Worm (Caenorhabditis elegans) whole organism, late embryonic: ENCODE measurements around the gene clc-9.

ENCODE experiments used
- C08G9.2 ChIP-seq: sonication (generic microtip); optimal IDR thresholded peaks from 2 replicates; lab custom pipeline; 2016; ENCODE audit warnings: mild to moderate bottlenecking, missing genetic modification characterization, moderate library complexity, missing compliant biosample characterization
- C38D4.7 ChIP-seq: fragments of 200-800 bp; sonication (Bioruptor generic); optimal IDR thresholded peaks from 2 replicates; lab custom pipeline; 2018; ENCODE audit warnings: mild to moderate bottlenecking, missing genetic modification characterization, moderate library complexity, missing compliant biosample characterization
- K02D7.2 ChIP-seq: sonication (generic microtip); optimal IDR thresholded peaks from 2 replicates; lab custom pipeline; 2017; ENCODE audit warnings: mild to moderate bottlenecking, missing genetic modification characterization, missing compliant biosample characterization
- K09A11.1 ChIP-seq: sonication (generic microtip); optimal IDR thresholded peaks from 2 replicates; lab custom pipeline; 2017; ENCODE audit warnings: antibody characterized with exemption, mild to moderate bottlenecking, missing genetic modification characterization, missing compliant biosample characterization; ENCODE audit not compliant: insufficient read depth
- T23F11.4 ChIP-seq: fragments of 200-800 bp; sonication (Bioruptor generic); optimal IDR thresholded peaks from 2 replicates; lab custom pipeline; 2018; ENCODE audit warnings: mild to moderate bottlenecking, missing genetic modification characterization, missing compliant biosample characterization
- Y22D7AL.16 ChIP-seq: sonication (generic microtip); optimal IDR thresholded peaks from 2 replicates; lab custom pipeline; 2016; ENCODE audit warnings: missing genetic modification characterization, missing compliant biosample characterization
- ama-1 ChIP-seq: fragments of 150-350 bp; optimal IDR thresholded peaks from 2 replicates; lab custom pipeline; 2014
- ceh-14 ChIP-seq: sonication (generic microtip); optimal IDR thresholded peaks from 2 replicates; lab custom pipeline; 2016; ENCODE audit warnings: missing genotype, missing genetic modification characterization, missing compliant biosample characterization
- ceh-19 ChIP-seq: fragments of 200-800 bp; sonication (Bioruptor generic); optimal IDR thresholded peaks from 2 replicates; lab custom pipeline; 2018; ENCODE audit warnings: mild to moderate bottlenecking, missing genetic modification characterization, missing compliant biosample characterization
- ceh-2 ChIP-seq: sonication (generic microtip); optimal IDR thresholded peaks from 2 replicates; lab custom pipeline; 2016; ENCODE audit warnings: missing genotype, missing genetic modification characterization, missing compliant biosample characterization
- ceh-22 ChIP-seq: sonication (generic microtip); optimal IDR thresholded peaks from 2 replicates; lab custom pipeline; 2017; ENCODE audit warnings: missing biosample characterization, missing genetic modification characterization
- ceh-24 ChIP-seq: sonication (generic microtip); optimal IDR thresholded peaks from 2 replicates; lab custom pipeline; 2016; ENCODE audit warnings: mild to moderate bottlenecking, missing genetic modification characterization, missing compliant biosample characterization
- ceh-30 ChIP-seq: fragments of 150-350 bp; optimal IDR thresholded peaks from 2 replicates; lab custom pipeline; 2014; ENCODE audit warnings: missing biosample characterization, missing genetic modification characterization
- ceh-31 ChIP-seq: sonication (generic microtip); optimal IDR thresholded peaks from 2 replicates; lab custom pipeline; 2016; ENCODE audit warnings: missing genetic modification characterization, missing compliant biosample characterization
- ceh-48 ChIP-seq: sonication (generic microtip); optimal IDR thresholded peaks from 2 replicates; lab custom pipeline; 2016; ENCODE audit warnings: missing genetic modification characterization, inconsistent platforms, missing compliant biosample characterization
- ceh-9 ChIP-seq: sonication (generic microtip); optimal IDR thresholded peaks from 2 replicates; lab custom pipeline; 2016; ENCODE audit warnings: mild to moderate bottlenecking, missing genetic modification characterization, inconsistent platforms, missing compliant biosample characterization
- che-1 ChIP-seq: sonication (generic microtip); optimal IDR thresholded peaks from 2 replicates; lab custom pipeline; 2016; ENCODE audit warnings: mild to moderate bottlenecking, missing genetic modification characterization, missing compliant biosample characterization
- dmd-4 ChIP-seq: sonication (generic microtip); optimal IDR thresholded peaks from 2 replicates; lab custom pipeline; 2016; ENCODE audit warnings: borderline replicate concordance, missing genetic modification characterization, missing compliant biosample characterization
- elt-4 ChIP-seq: sonication (generic microtip); optimal IDR thresholded peaks from 2 replicates; lab custom pipeline; 2016; ENCODE audit warnings: missing genetic modification characterization, missing compliant biosample characterization
- ets-4 ChIP-seq: sonication (generic microtip); optimal IDR thresholded peaks from 2 replicates; lab custom pipeline; 2016; ENCODE audit warnings: missing genetic modification characterization, missing compliant biosample characterization
- fax-1 ChIP-seq: sonication (generic microtip); optimal IDR thresholded peaks from 2 replicates; lab custom pipeline; 2016; ENCODE audit warnings: missing genotype, missing genetic modification characterization, missing compliant biosample characterization
- fkh-10 ChIP-seq: fragments of 150-350 bp; optimal IDR thresholded peaks from 2 replicates; lab custom pipeline; 2014; ENCODE audit warnings: missing biosample characterization, missing genetic modification reagents, missing genetic modification characterization
- hlh-13 ChIP-seq: fragments of 200-800 bp; sonication (Bioruptor generic); optimal IDR thresholded peaks from 2 replicates; lab custom pipeline; 2018; ENCODE audit warnings: mild to moderate bottlenecking, missing genetic modification characterization, missing compliant biosample characterization
- hlh-30 ChIP-seq: sonication (generic microtip); optimal IDR thresholded peaks from 2 replicates; lab custom pipeline; 2017; ENCODE audit warnings: antibody characterized with exemption, missing genetic modification characterization, missing compliant biosample characterization; ENCODE audit not compliant: insufficient read depth
- hlh-6 ChIP-seq: sonication (generic microtip); optimal IDR thresholded peaks from 2 replicates; lab custom pipeline; 2016; ENCODE audit warnings: missing genotype, missing genetic modification characterization, missing compliant biosample characterization
- hlh-8 ChIP-seq: sonication (generic microtip); optimal IDR thresholded peaks from 2 replicates; lab custom pipeline; 2016; ENCODE audit warnings: missing genotype, missing genetic modification characterization, missing compliant biosample characterization
- lim-6 ChIP-seq: sonication (generic microtip); optimal IDR thresholded peaks from 2 replicates; lab custom pipeline; 2016; ENCODE audit warnings: missing genetic modification characterization, missing compliant biosample characterization
- madf-2 ChIP-seq: sonication (generic microtip); optimal IDR thresholded peaks from 2 replicates; lab custom pipeline; 2017; ENCODE audit warnings: missing genetic modification characterization, missing compliant biosample characterization
- nfya-1 ChIP-seq: sonication (generic microtip); optimal IDR thresholded peaks from 2 replicates; lab custom pipeline; 2017; ENCODE audit warnings: missing genetic modification characterization, mild to moderate bottlenecking, missing compliant biosample characterization, antibody characterized with exemption, moderate library complexity
- nhr-11 ChIP-seq: fragments of 150-350 bp; optimal IDR thresholded peaks from 2 replicates; lab custom pipeline; 2014; ENCODE audit warnings: missing biosample characterization, missing genetic modification characterization
- npax-4 ChIP-seq: sonication (generic microtip); optimal IDR thresholded peaks from 2 replicates; lab custom pipeline; 2016; ENCODE audit warnings: missing genetic modification characterization, missing compliant biosample characterization
- odd-2 ChIP-seq: sonication (generic microtip); optimal IDR thresholded peaks from 2 replicates; lab custom pipeline; 2017; ENCODE audit warnings: antibody characterized with exemption, mild to moderate bottlenecking, missing genetic modification characterization, missing compliant biosample characterization
- pat-9 ChIP-seq: fragments of 200-800 bp; sonication (Bioruptor generic); optimal IDR thresholded peaks from 2 replicates; lab custom pipeline; 2018; ENCODE audit warnings: mild to moderate bottlenecking, missing genetic modification characterization, moderate library complexity, missing compliant biosample characterization
- pha-2 ChIP-seq: sonication (generic microtip); optimal IDR thresholded peaks from 2 replicates; lab custom pipeline; 2017; ENCODE audit warnings: mild to moderate bottlenecking, missing genetic modification characterization, missing compliant biosample characterization
- pha-4 ChIP-seq: fragments of 150-350 bp; optimal IDR thresholded peaks from 2 replicates; lab custom pipeline; 2018; ENCODE audit warnings: missing biosample characterization, missing genetic modification reagents, missing genetic modification characterization
- pqm-1 ChIP-seq: sonication (generic microtip); optimal IDR thresholded peaks from 2 replicates; lab custom pipeline; 2016; ENCODE audit warnings: missing genetic modification characterization, missing compliant biosample characterization
- pros-1 ChIP-seq: fragments of 150-350 bp; optimal IDR thresholded peaks from 2 replicates; lab custom pipeline; 2014; ENCODE audit warnings: missing biosample characterization, missing genetic modification reagents, missing genetic modification characterization
- ref-2 ChIP-seq: sonication (generic microtip); optimal IDR thresholded peaks from 2 replicates; lab custom pipeline; 2016; ENCODE audit warnings: missing genetic modification characterization, missing compliant biosample characterization
- sdc-2 ChIP-seq: sonication (generic microtip); optimal IDR thresholded peaks from 2 replicates; lab custom pipeline; 2016; ENCODE audit warnings: missing genotype, missing genetic modification characterization, missing compliant biosample characterization
- sox-2 ChIP-seq: fragments of 200-800 bp; sonication (Bioruptor generic); IDR thresholded peaks from 2 replicates; pipeline ENCODE4 v1.3.6; 2022; ENCODE audit warnings: missing genetic modification reagents, missing genetic modification characterization, missing compliant biosample characterization
- sox-4 ChIP-seq: sonication (generic microtip); optimal IDR thresholded peaks from 2 replicates; lab custom pipeline; 2017; ENCODE audit warnings: mild to moderate bottlenecking, missing genetic modification characterization, inconsistent platforms, missing compliant biosample characterization
- tbx-7 ChIP-seq: sonication (generic microtip); optimal IDR thresholded peaks from 2 replicates; lab custom pipeline; 2016; ENCODE audit warnings: missing genotype, missing genetic modification characterization, missing compliant biosample characterization
- ttx-3 ChIP-seq: sonication (generic microtip); optimal IDR thresholded peaks from 2 replicates; lab custom pipeline; 2016; ENCODE audit warnings: missing genetic modification reagents, missing genetic modification characterization, missing compliant biosample characterization
- unc-42 ChIP-seq: sonication (generic microtip); optimal IDR thresholded peaks from 2 replicates; lab custom pipeline; 2016; ENCODE audit warnings: missing genotype, missing genetic modification characterization, missing compliant biosample characterization
- unc-55 ChIP-seq: sonication (generic microtip); optimal IDR thresholded peaks from 2 replicates; lab custom pipeline; 2017; ENCODE audit warnings: missing biosample characterization, missing genetic modification reagents, missing genetic modification characterization
- ztf-16 ChIP-seq: sonication (generic microtip); optimal IDR thresholded peaks from 2 replicates; lab custom pipeline; 2017; ENCODE audit warnings: missing genetic modification characterization, missing compliant biosample characterization

clc-9 gene

ce11 chrIV:11110995-11111619 lies 1.6 kb upstream of the clc-9 start, which contains the start of gene rps-5:
TSS of gene rps-5 (minus strand) at chrIV:11111045.
- TF ChIP-seq K09A11.1 (no peak), odd-2 (no peak), ceh-31 (no peak), pha-4 (tag; lab: Kevin White, UChicago) (no peak), nfya-1 (tag; lab: Kevin White, UChicago) (peak; percentile 62), tbx-7 (tag; lab: Kevin White, UChicago) (no peak), pat-9 (tag; lab: Kevin White, UChicago) (no peak), sdc-2 (tag; lab: Kevin White, UChicago) (no peak), pha-2 (tag; lab: Kevin White, UChicago) (no peak), unc-42 (peak; percentile 72), npax-4 (tag; lab: Kevin White, UChicago) (no peak), unc-55 (GFP tag; lab: Kevin White, UChicago) (peak; percentile 12), ztf-16 (tag; lab: Kevin White, UChicago) (no peak)
- TF ChIP-seq, all 69 proteins: peak for 3

ce11 chrIV:11111898-11112297 lies 843 bp upstream of the clc-9 start:
- TF ChIP-seq nfya-1 (tag; lab: Kevin White, UChicago) (no peak), ceh-22 (no peak), ceh-30 (tag; lab: Kevin White, UChicago) (no peak), odd-2 (no peak), sox-4 (tag; lab: Kevin White, UChicago) (no peak), lim-6 (tag; lab: Kevin White, UChicago) (no peak), pha-4 (tag; lab: Kevin White, UChicago) (no peak), madf-2 (no peak), ama-1 (lab: Kevin White, UChicago) (no peak)

ce11 chrIV:11118837-11119491 lies 6.2 kb downstream of the clc-9 start, which contains the start of the genes imp-2 and enpl-1:
TSS of gene imp-2 (minus strand) at chrIV:11118887.
TSS of gene enpl-1 (plus strand) at chrIV:11119298.
- TF ChIP-seq hlh-8 (tag; lab: Kevin White, UChicago) (peak; percentile 42), ref-2 (peak; percentile 85), ceh-14 (tag; lab: Kevin White, UChicago) (peak; percentile 46), nhr-11 (tag; lab: Kevin White, UChicago) (no peak), hlh-6 (tag; lab: Kevin White, UChicago) (no peak), ceh-24 (tag; lab: Kevin White, UChicago) (no peak), hlh-30 (tag; lab: Kevin White, UChicago) (peak; percentile 81), dmd-4 (tag; lab: Kevin White, UChicago) (no peak), unc-55 (GFP tag; lab: Kevin White, UChicago) (peak; percentile 50), sox-4 (tag; lab: Kevin White, UChicago) (peak; percentile 25), ets-4 (peak; percentile 11), ceh-9 (no peak), pros-1 (tag; lab: Kevin White, UChicago) (peak; percentile 74), elt-4 (tag; lab: Kevin White, UChicago) (no peak), K02D7.2 (tag; lab: Kevin White, UChicago) (no peak), T23F11.4 (GFP tag; lab: Kevin White, UChicago) (no peak), lim-6 (tag; lab: Kevin White, UChicago) (no peak), tbx-7 (tag; lab: Kevin White, UChicago) (peak; percentile 58), sox-2 (GFP tag; lab: Robert Waterston, UW) (no peak), ttx-3 (peak; percentile 20), ceh-2 (peak; percentile 50), Y22D7AL.16 (tag; lab: Kevin White, UChicago) (no peak), hlh-13 (no peak), pqm-1 (tag; lab: Kevin White, UChicago) (peak; percentile 61), C08G9.2 (tag; lab: Kevin White, UChicago) (peak; percentile 49), che-1 (tag; lab: Kevin White, UChicago) (no peak), ceh-48 (tag; lab: Kevin White, UChicago) (no peak), unc-42 (peak; percentile 83), pha-4 (tag; lab: Kevin White, UChicago) (no peak), odd-2 (no peak), ceh-19 (peak; percentile 53), fax-1 (tag; lab: Kevin White, UChicago) (no peak), fkh-10 (no peak), pha-2 (tag; lab: Kevin White, UChicago) (no peak), C38D4.7 (no peak)
